Fruit fly (Drosophila melanogaster) whole organism, embryonic: ENCODE measurements around the gene Hs2st.

Source experiments
- Abd-B ChIP-seq: fragments of 200-800 bp; sonication (Bioruptor generic); optimal IDR thresholded peaks from 2 replicates; lab custom pipeline; 2018; ENCODE audit warnings: missing biosample characterization, mild to moderate bottlenecking, missing genetic modification characterization, moderate library complexity
- BEAF-32 ChIP-seq: fragments of 200-800 bp; sonication (Bioruptor generic); optimal IDR thresholded peaks from 3 replicates; lab custom pipeline; 2017; ENCODE audit warnings: missing biosample characterization, missing genetic modification characterization, mild to moderate bottlenecking, moderate library complexity, missing genetic modification reagents
- CG10209 ChIP-seq: fragments of 200-800 bp; sonication (Bioruptor generic); optimal IDR thresholded peaks from 3 replicates; lab custom pipeline; 2017; ENCODE audit warnings: missing biosample characterization, mild to moderate bottlenecking, missing genetic modification characterization, missing genetic modification reagents
- CG10654 ChIP-seq: fragments of 200-800 bp; sonication (Bioruptor generic); optimal IDR thresholded peaks from 2 replicates; lab custom pipeline; 2016; ENCODE audit warnings: missing biosample characterization, missing genetic modification characterization
- CG1233 ChIP-seq: fragments of 200-800 bp; sonication (Bioruptor generic); optimal IDR thresholded peaks from 4 replicates; lab custom pipeline; 2018; ENCODE audit warnings: missing biosample characterization, mild to moderate bottlenecking, missing genetic modification characterization
- CG14710 ChIP-seq: fragments of 200-800 bp; sonication (Bioruptor generic); optimal IDR thresholded peaks from 3 replicates; lab custom pipeline; 2019; ENCODE audit warnings: missing biosample characterization, mild to moderate bottlenecking, missing genetic modification characterization, moderate library complexity
- CG16813 ChIP-seq: fragments of 200-800 bp; sonication (Bioruptor generic); IDR thresholded peaks from 3 replicates; pipeline ENCODE4 v1.3.6; 2022; ENCODE audit warnings: missing biosample characterization, missing genetic modification characterization; ENCODE audit not compliant: partially characterized antibody
- CG17802 ChIP-seq: fragments of 200-800 bp; sonication (Bioruptor generic); optimal IDR thresholded peaks from 2 replicates; lab custom pipeline; 2018; ENCODE audit warnings: missing biosample characterization, mild to moderate bottlenecking, missing genetic modification characterization, moderate library complexity
- CG30403 ChIP-seq: fragments of 200-800 bp; sonication (Bioruptor generic); optimal IDR thresholded peaks from 3 replicates; lab custom pipeline; 2016; ENCODE audit warnings: missing biosample characterization, missing genetic modification characterization
- CG32532 ChIP-seq: fragments of 200-800 bp; sonication (Bioruptor generic); IDR thresholded peaks from 2 replicates; pipeline ENCODE4 v1.3.6; 2022; ENCODE audit warnings: missing biosample characterization, missing genetic modification characterization
- CG34224 ChIP-seq: fragments of 200-800 bp; sonication (Bioruptor generic); IDR thresholded peaks from 3 replicates; pipeline ENCODE4 v1.3.6; 2022; ENCODE audit warnings: missing biosample characterization, missing genetic modification characterization; ENCODE audit not compliant: partially characterized antibody
- CG4707 ChIP-seq: fragments of 200-800 bp; sonication (Bioruptor generic); optimal IDR thresholded peaks from 2 replicates; lab custom pipeline; 2018; ENCODE audit warnings: missing biosample characterization, mild to moderate bottlenecking, missing genetic modification characterization, moderate library complexity
- CG5180 ChIP-seq: fragments of 200-800 bp; sonication (Bioruptor generic); optimal IDR thresholded peaks from 3 replicates; lab custom pipeline; 2017; ENCODE audit warnings: missing biosample characterization, missing genetic modification characterization, mild to moderate bottlenecking, moderate library complexity, missing genetic modification reagents
- CG6272 ChIP-seq: fragments of 200-800 bp; sonication (Bioruptor generic); IDR thresholded peaks from 2 replicates; pipeline ENCODE4 v1.3.6; 2022; ENCODE audit warnings: missing biosample characterization, missing genetic modification characterization
- CG6854 ChIP-seq: fragments of 200-800 bp; sonication (Bioruptor generic); optimal IDR thresholded peaks from 3 replicates; lab custom pipeline; 2017; ENCODE audit warnings: missing biosample characterization, mild to moderate bottlenecking, missing genetic modification characterization
- CG7357 ChIP-seq: fragments of 200-800 bp; sonication (Bioruptor generic); IDR thresholded peaks from 3 replicates; pipeline ENCODE4 v1.3.6; 2022; ENCODE audit warnings: missing biosample characterization, missing genetic modification characterization
- CG8944 ChIP-seq: fragments of 200-800 bp; sonication (Bioruptor generic); optimal IDR thresholded peaks from 3 replicates; lab custom pipeline; 2016; ENCODE audit warnings: missing biosample characterization, missing genetic modification characterization
- CG9797 ChIP-seq: fragments of 200-800 bp; sonication (Bioruptor generic); optimal IDR thresholded peaks from 3 replicates; lab custom pipeline; 2018; ENCODE audit warnings: missing biosample characterization, mild to moderate bottlenecking, missing genetic modification characterization
- CG9932 ChIP-seq: fragments of 200-800 bp; sonication (Bioruptor generic); IDR thresholded peaks from 2 replicates; pipeline ENCODE4 v1.3.6; 2022; ENCODE audit warnings: missing biosample characterization, missing genetic modification characterization
- CTCF ChIP-seq: fragments of 200-800 bp; sonication (Bioruptor generic); optimal IDR thresholded peaks from 2 replicates; lab custom pipeline; 2017; ENCODE audit warnings: missing biosample characterization, mild to moderate bottlenecking, missing genetic modification characterization, moderate library complexity
- CoRest ChIP-seq: fragments of 200-800 bp; sonication (Bioruptor generic); optimal IDR thresholded peaks from 3 replicates; lab custom pipeline; 2018; ENCODE audit warnings: missing biosample characterization, mild to moderate bottlenecking, missing genetic modification characterization, moderate library complexity
- D19A ChIP-seq: fragments of 200-800 bp; optimal IDR thresholded peaks from 3 replicates; lab custom pipeline; 2019; ENCODE audit warnings: missing biosample characterization, mild to moderate bottlenecking, missing genetic modification characterization, moderate library complexity
- Dp ChIP-seq: fragments of 200-800 bp; sonication (Bioruptor generic); optimal IDR thresholded peaks from 2 replicates; lab custom pipeline; 2018; ENCODE audit warnings: missing biosample characterization, mild to moderate bottlenecking, missing genetic modification characterization, moderate library complexity
- Dref ChIP-seq: fragments of 200-800 bp; sonication (Bioruptor generic); IDR thresholded peaks from 2 replicates; pipeline ENCODE4 v1.3.6; 2022; ENCODE audit warnings: missing biosample characterization, missing genetic modification characterization
- HLH4C ChIP-seq: fragments of 200-800 bp; sonication (Bioruptor generic); IDR thresholded peaks from 3 replicates; pipeline ENCODE4 v1.3.6; 2022; ENCODE audit warnings: missing biosample characterization, missing genetic modification characterization; ENCODE audit not compliant: partially characterized antibody
- HLH54F ChIP-seq: fragments of 200-800 bp; sonication (Bioruptor generic); optimal IDR thresholded peaks from 3 replicates; lab custom pipeline; 2016; ENCODE audit warnings: missing biosample characterization, missing genetic modification characterization
- HLHmδ ChIP-seq: fragments of 200-800 bp; sonication (Bioruptor generic); optimal IDR thresholded peaks from 2 replicates; lab custom pipeline; 2018; ENCODE audit warnings: missing biosample characterization, mild to moderate bottlenecking, missing genetic modification characterization, moderate library complexity
- Hr3 ChIP-seq: fragments of 200-800 bp; sonication (Bioruptor generic); optimal IDR thresholded peaks from 3 replicates; lab custom pipeline; 2016; ENCODE audit warnings: missing biosample characterization, missing genetic modification characterization
- Hr51 ChIP-seq, 2 experiments: fragments of 200-800 bp; sonication (Bioruptor generic); optimal IDR thresholded peaks; 2 replicates in 1 of 2; 3 replicates in 1 of 2; lab custom pipeline; 2016 to 2018; ENCODE audit warnings: missing biosample characterization in 2 of 2, missing genetic modification characterization in 2 of 2, mild to moderate bottlenecking in 1 of 2, moderate library complexity in 1 of 2
- MBD-R2 ChIP-seq: fragments of 200-800 bp; sonication (Bioruptor generic); IDR thresholded peaks from 2 replicates; pipeline ENCODE4 v1.3.6; 2022; ENCODE audit warnings: missing biosample characterization, missing genetic modification characterization
- Opbp ChIP-seq: fragments of 200-800 bp; sonication (Bioruptor generic); IDR thresholded peaks from 3 replicates; pipeline ENCODE4 v1.3.6; 2022; ENCODE audit warnings: missing biosample characterization, missing genetic modification characterization; ENCODE audit not compliant: partially characterized antibody
- Optix ChIP-seq: fragments of 200-800 bp; sonication (Bioruptor generic); IDR thresholded peaks from 3 replicates; pipeline ENCODE4 v1.3.6; 2022; ENCODE audit warnings: missing biosample characterization, missing genetic modification characterization
- Scr ChIP-seq: fragments of 200-800 bp; sonication (Bioruptor generic); IDR thresholded peaks from 2 replicates; pipeline ENCODE4 v1.3.6; 2022; ENCODE audit warnings: missing biosample characterization, missing genetic modification characterization; ENCODE audit not compliant: partially characterized antibody
- Stat92E ChIP-seq, 3 experiments: fragments of >200 bp in 2 of 3; fragments of 200-800 bp in 1 of 3; sonication (Bioruptor generic) in 1 of 3; optimal IDR thresholded peaks; 2 replicates each; lab custom pipeline; 2017 to 2019; ENCODE audit warnings: missing biosample characterization in 3 of 3, missing genetic modification characterization in 3 of 3, mild to moderate bottlenecking in 1 of 3, moderate library complexity in 1 of 3
- bbx ChIP-seq: fragments of 200-800 bp; sonication (Bioruptor generic); IDR thresholded peaks from 2 replicates; pipeline ENCODE4 v1.3.6; 2022; ENCODE audit warnings: missing biosample characterization, missing genetic modification characterization; ENCODE audit not compliant: partially characterized antibody
- bigmax ChIP-seq: fragments of 200-800 bp; sonication (Bioruptor generic); optimal IDR thresholded peaks from 2 replicates; lab custom pipeline; 2018; ENCODE audit warnings: missing biosample characterization, mild to moderate bottlenecking, missing genetic modification characterization
- crp ChIP-seq, 2 experiments: fragments of 200-800 bp; sonication (Bioruptor generic); optimal IDR thresholded peaks; 2 replicates in 1 of 2; 3 replicates in 1 of 2; lab custom pipeline; 2017; ENCODE audit warnings: missing biosample characterization in 2 of 2, missing genetic modification characterization in 2 of 2, mild to moderate bottlenecking in 1 of 2, moderate library complexity in 1 of 2
- dysf ChIP-seq: fragments of 200-800 bp; sonication (Bioruptor generic); IDR thresholded peaks from 3 replicates; pipeline ENCODE4 v1.3.6; 2022; ENCODE audit warnings: missing biosample characterization, missing genetic modification characterization
- grn ChIP-seq: fragments of 200-800 bp; sonication (Bioruptor generic); optimal IDR thresholded peaks from 3 replicates; lab custom pipeline; 2017; ENCODE audit warnings: missing biosample characterization, missing genetic modification characterization
- hkb ChIP-seq, 2 experiments: fragments of 200-800 bp in 1 of 2; fragments of >200 bp in 1 of 2; sonication (Bioruptor generic) in 1 of 2; IDR thresholded peaks in 1 of 2; optimal IDR thresholded peaks in 1 of 2; 2 replicates each; pipeline versions ENCODE4 v1.3.6 to Lab custom; 2017 to 2022; ENCODE audit warnings: missing biosample characterization in 1 of 2, missing genetic modification characterization in 1 of 2
- hth ChIP-seq: fragments of >200 bp; optimal IDR thresholded peaks from 2 replicates; lab custom pipeline; 2017; ENCODE audit warnings: inconsistent platforms
- kay ChIP-seq: fragments of 200-800 bp; sonication (Bioruptor generic); optimal IDR thresholded peaks from 2 replicates; lab custom pipeline; 2016; ENCODE audit warnings: missing biosample characterization, missing genetic modification characterization
- nmo ChIP-seq: fragments of 200-800 bp; sonication (Bioruptor generic); optimal IDR thresholded peaks from 2 replicates; lab custom pipeline; 2018; ENCODE audit warnings: missing biosample characterization, mild to moderate bottlenecking, missing genetic modification characterization, moderate library complexity
- pho ChIP-seq: fragments of 200-800 bp; sonication (Bioruptor generic); optimal IDR thresholded peaks from 2 replicates; lab custom pipeline; 2016; ENCODE audit warnings: missing biosample characterization, missing genetic modification characterization
- ro ChIP-seq: fragments of 200-800 bp; sonication (Bioruptor generic); IDR thresholded peaks from 2 replicates; pipeline ENCODE4 v1.3.6; 2022; ENCODE audit warnings: missing biosample characterization, missing genetic modification characterization
- row ChIP-seq: fragments of 200-800 bp; sonication (Bioruptor generic); IDR thresholded peaks from 3 replicates; pipeline ENCODE4 v1.3.6; 2022; ENCODE audit warnings: missing biosample characterization, missing genetic modification characterization
- sd ChIP-seq: fragments of 200-800 bp; sonication (Bioruptor generic); optimal IDR thresholded peaks from 3 replicates; lab custom pipeline; 2018; ENCODE audit warnings: missing biosample characterization, mild to moderate bottlenecking, missing genetic modification characterization, moderate library complexity
- sens ChIP-seq: fragments of 200-800 bp; sonication (Bioruptor generic); peaks from one replicate; lab custom pipeline; 2016; ENCODE audit warnings: missing biosample characterization, missing genetic modification characterization
- stwl ChIP-seq: fragments of 200-800 bp; sonication (Bioruptor generic); optimal IDR thresholded peaks from 3 replicates; lab custom pipeline; 2018; ENCODE audit warnings: missing biosample characterization, mild to moderate bottlenecking, missing genetic modification characterization, moderate library complexity

Gene Hs2st

dm6 chr2L:19430343-19430742 lies 14.2 kb downstream of the Hs2st start, which contains the start of gene RtcB (continued):
- TF ChIP-seq hkb (optimal IDR thresholded peaks at IDR 0.05; lab: Kevin White, UChicago) (peak; percentile 1), hkb (GFP tag; IDR thresholded peaks at IDR 0.05; lab: Robert Waterston, UW) (no peak), HLH54F (GFP tag; lab: Kevin White, UChicago) (no peak), Opbp (peak; percentile 93), sens (GFP tag; lab: Kevin White, UChicago) (peak; percentile 38), CTCF (peak; percentile 48), crp (GFP tag; optimal IDR thresholded peaks at IDR 0.05; lab: Kevin White, UChicago) (peak in 1 of 2 experiments; percentile 66), hth (no peak), CG34224 (GFP tag; lab: Robert Waterston, UW) (peak; percentile 89), CG9797 (GFP tag; lab: Kevin White, UChicago) (peak; percentile 59), CG32532 (GFP tag; lab: Robert Waterston, UW) (0 out of 2 replicates have a peak, but pooled peaks have one; percentile 21), CG8944 (GFP tag; lab: Kevin White, UChicago) (peak; percentile 7), BEAF-32 (peak; percentile 97), Dp (GFP tag; lab: Kevin White, UChicago) (peak; percentile 67), kay (no peak), CoRest (tag; lab: Kevin White, UChicago) (peak; percentile 71), HLH4C (GFP tag; lab: Robert Waterston, UW) (peak; percentile 94), CG9932 (GFP tag; lab: Robert Waterston, UW) (peak; percentile 46; the same call in 1 of the 2 replicates), HLHmδ (GFP tag; lab: Kevin White, UChicago) (no peak), sd (tag; lab: Kevin White, UChicago) (peak; percentile 71), Scr (GFP tag; lab: Robert Waterston, UW) (peak; percentile 97), CG5180 (GFP tag; lab: Kevin White, UChicago) (no peak), pho (GFP tag; lab: Kevin White, UChicago) (peak; percentile 34), nmo (peak; percentile 74), Abd-B (peak; percentile 31), bbx (GFP tag; lab: Robert Waterston, UW) (peak; percentile 95), stwl (tag; lab: Kevin White, UChicago) (peak; percentile 49), CG10209 (GFP tag; lab: Kevin White, UChicago) (no peak), CG16813 (GFP tag; lab: Robert Waterston, UW) (peak; percentile 98), CG30403 (GFP tag; lab: Kevin White, UChicago) (no peak), ro (GFP tag; lab: Robert Waterston, UW) (no peak), CG1233 (GFP tag; lab: Kevin White, UChicago) (no peak), row (GFP tag; lab: Robert Waterston, UW) (peak; percentile 62), CG4707 (GFP tag; lab: Kevin White, UChicago) (no peak)

dm6 chr2L:19429731-19430130 lies 14.8 kb downstream of the Hs2st start:
- TF ChIP-seq CG30403 (GFP tag; lab: Kevin White, UChicago): no peak
- TF ChIP-seq Optix (GFP tag; lab: Robert Waterston, UW): 0 out of 3 replicates have a peak, but pooled peaks have one; percentile 16
- TF ChIP-seq grn: peak; percentile 93
- 0 out of 3 replicates have a peak, but pooled peaks have one; percentile 19 for TF ChIP-seq dysf (GFP tag; lab: Robert Waterston, UW)
- no peak for TF ChIP-seq MBD-R2

- TF ChIP-seq CG7357: no peak
- no peak for TF ChIP-seq Hr51 (GFP tag; optimal IDR thresholded peaks at IDR 0.05; lab: Kevin White, UChicago)
- no peak for TF ChIP-seq bigmax
- no peak for TF ChIP-seq Hr3
- no peak for TF ChIP-seq CG17802
- TF ChIP-seq Dref (GFP tag; lab: Robert Waterston, UW): peak; percentile 92
- no peak for TF ChIP-seq CG6272 (GFP tag; lab: Robert Waterston, UW)
- TF ChIP-seq D19A (tag; lab: Kevin White, UChicago): no peak
- no peak for TF ChIP-seq CG6854 (GFP tag; lab: Kevin White, UChicago)
- no peak for TF ChIP-seq CG10654 (GFP tag; lab: Kevin White, UChicago)
- TF ChIP-seq Stat92E (GFP tag; optimal IDR thresholded peaks at IDR 0.05; lab: Kevin White, UChicago): peak in 1 of 3 experiments; percentile 33
- no peak for TF ChIP-seq CG14710 (tag; lab: Kevin White, UChicago)
Measured at dm6 chr2L:19426330-19426781, 18.2 kb downstream of the Hs2st start, which contains the start of gene Pax. Gene Pax, minus strand, starts transcription at chr2L:19426596.
